Worm (Caenorhabditis elegans): ENCODE measurements around the gene C17H11.6.

- TF ChIP-seq nhr-237 (tag; optimal IDR thresholded peaks at IDR 0.05) (no peak), nhr-25 (tag; optimal IDR thresholded peaks at IDR 0.05) (no peak), zag-1 (tag; optimal IDR thresholded peaks at IDR 0.05) (peak; percentile 67), fos-1 (tag; optimal IDR thresholded peaks at IDR 0.05) (peak; percentile 15)
These were observed 2.3 kb upstream of the C17H11.6 start for ce11 chrX:8205919-8206318.

All from whole organism, L2 larva.